Worm (Caenorhabditis elegans): ENCODE measurements around the gene nhr-158.

nhr-158 gene

DNA sequence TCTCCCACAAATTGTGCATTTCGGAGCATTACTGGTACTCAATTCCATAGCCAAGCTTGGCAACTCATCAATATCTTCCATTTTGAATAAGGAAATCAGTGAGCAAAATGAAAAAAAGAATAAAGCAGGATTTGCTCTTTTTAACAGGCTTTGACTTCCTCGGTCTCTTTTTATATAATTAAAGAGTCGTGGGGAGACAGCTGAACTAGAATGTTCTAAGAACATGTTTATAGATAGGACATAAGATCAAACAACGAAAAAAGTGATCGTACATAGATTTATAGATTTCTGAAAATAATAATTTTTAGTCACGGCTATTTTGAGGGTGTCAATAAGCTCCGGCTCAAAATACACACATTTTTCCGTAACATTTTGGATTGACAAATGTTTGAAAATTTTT is 13.8 kb downstream of the nhr-158 start, which contains the start of gene nhr-189:
Gene nhr-189 (minus strand): TSS at position 121 of the 400 bp plus-strand sequence.
- TF ChIP-seq ztf-7 (tag; optimal IDR thresholded peaks at IDR 0.05), result no peak
- TF ChIP-seq lir-3 (tag; optimal IDR thresholded peaks at IDR 0.05), result no peak
- TF ChIP-seq hif-1 (tag; optimal IDR thresholded peaks at IDR 0.05), result no peak
- no peak for TF ChIP-seq daf-19 (GFP tag; conservative IDR thresholded peaks at IDR 0.05)
- no peak for TF ChIP-seq hlh-30 (tag; optimal IDR thresholded peaks at IDR 0.05; ENCODE audit: insufficient read depth)

DNA sequence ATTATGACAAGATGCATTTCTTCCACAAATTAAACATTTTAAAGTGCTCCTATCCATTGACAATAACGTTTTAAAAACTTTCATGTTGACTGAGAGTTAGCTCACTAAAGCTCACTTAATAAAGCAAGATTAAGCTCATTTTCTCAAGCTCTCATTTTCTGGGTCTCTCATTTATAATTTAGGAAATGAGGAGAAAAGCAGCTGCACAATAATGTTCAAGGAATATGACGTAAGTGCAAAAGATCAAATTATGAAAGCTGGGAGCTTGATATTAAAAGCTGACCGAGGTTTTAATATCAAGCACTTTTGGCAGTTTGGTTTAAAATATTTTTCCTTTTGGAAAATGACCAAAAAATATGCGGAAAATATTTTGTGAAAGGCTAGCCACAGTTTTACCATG is 16.2 kb downstream of the nhr-158 start, which contains the start of gene nhr-188:
Gene nhr-188 (minus strand): TSS at position 84 of the 400 bp plus-strand sequence.
- TF ChIP-seq nhr-77 (tag; optimal IDR thresholded peaks at IDR 0.05), result no peak

DNA sequence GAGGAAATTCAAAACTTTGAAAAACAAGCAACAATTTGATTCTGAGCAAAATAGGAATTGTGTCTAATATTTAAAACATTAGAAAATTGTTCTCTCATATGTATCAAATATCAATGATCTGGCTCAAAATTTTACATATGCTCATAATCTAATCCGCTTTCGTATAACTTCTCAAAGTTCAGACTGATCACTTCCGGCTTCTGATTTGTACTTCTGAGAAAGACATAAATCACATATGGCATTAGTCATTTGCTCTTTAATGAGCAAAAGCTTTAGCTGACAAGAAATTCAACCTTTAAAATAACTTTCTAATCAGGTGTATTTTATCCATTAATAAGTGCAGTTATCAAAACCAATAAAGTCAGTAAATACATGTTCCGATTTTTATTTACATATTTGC is 18.0 kb downstream of the nhr-158 start:
- TF ChIP-seq nhr-11 (tag; optimal IDR thresholded peaks at IDR 0.05), result peak; percentile 8
- no peak for TF ChIP-seq madf-9 (GFP tag; conservative IDR thresholded peaks at IDR 0.05)

DNA sequence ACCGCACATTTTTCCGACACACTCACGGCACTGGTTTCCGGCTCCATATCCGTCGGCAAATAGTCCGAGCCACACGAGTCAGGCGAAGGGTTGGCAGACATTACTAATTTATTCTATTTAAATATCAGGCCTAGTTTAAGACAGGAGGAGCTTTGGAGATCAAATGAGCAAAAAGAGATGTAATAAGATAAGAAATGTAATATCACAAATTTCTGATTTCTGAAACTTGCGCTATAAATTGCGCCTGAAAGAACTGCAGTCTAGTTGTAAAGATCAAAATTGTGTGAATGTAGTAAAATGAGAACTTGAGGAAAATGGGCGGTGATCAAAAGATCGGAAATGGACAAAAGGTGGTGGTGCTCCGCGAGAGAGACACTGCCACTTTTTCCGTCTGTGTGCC is 19.1 kb downstream of the nhr-158 start, which contains the start of gene nhr-186:
Gene nhr-186 (minus strand): TSS at position 101 of the 400 bp plus-strand sequence.
- TF ChIP-seq hlh-30 (tag; optimal IDR thresholded peaks at IDR 0.05; ENCODE audit: insufficient read depth) (no peak), arid-1 (GFP tag; conservative IDR thresholded peaks at IDR 0.05) (no peak), mxl-2 (GFP tag; conservative IDR thresholded peaks at IDR 0.05) (no peak), D1046.2 (GFP tag; IDR thresholded peaks at IDR 0.05) (no peak), mdt-29 (GFP tag; IDR thresholded peaks at IDR 0.05) (no peak), fkh-10 (GFP tag; optimal IDR thresholded peaks at IDR 0.05) (no peak), php-3 (GFP tag; IDR thresholded peaks at IDR 0.05) (no peak), mxl-3 (GFP tag; optimal IDR thresholded peaks at IDR 0.05) (no peak), lin-38 (GFP tag; IDR thresholded peaks at IDR 0.05) (no peak), ceh-62 (tag; optimal IDR thresholded peaks at IDR 0.05) (no peak), dpl-1 (GFP tag; optimal IDR thresholded peaks at IDR 0.05) (no peak), ceh-82 (tag; optimal IDR thresholded peaks at IDR 0.05) (no peak), ceh-44 (GFP tag; IDR thresholded peaks at IDR 0.05) (no peak), hmg-1.1 (GFP tag; IDR thresholded peaks at IDR 0.05) (no peak), zip-11 (GFP tag; IDR thresholded peaks at IDR 0.05) (no peak), nhr-28 (tag; optimal IDR thresholded peaks at IDR 0.05) (no peak), madf-9 (GFP tag; conservative IDR thresholded peaks at IDR 0.05) (no peak), dmd-6 (GFP tag; IDR thresholded peaks at IDR 0.05) (no peak), fos-1 (tag; optimal IDR thresholded peaks at IDR 0.05) (no peak), vab-7 (GFP tag; IDR thresholded peaks at IDR 0.05) (no peak)

DNA sequence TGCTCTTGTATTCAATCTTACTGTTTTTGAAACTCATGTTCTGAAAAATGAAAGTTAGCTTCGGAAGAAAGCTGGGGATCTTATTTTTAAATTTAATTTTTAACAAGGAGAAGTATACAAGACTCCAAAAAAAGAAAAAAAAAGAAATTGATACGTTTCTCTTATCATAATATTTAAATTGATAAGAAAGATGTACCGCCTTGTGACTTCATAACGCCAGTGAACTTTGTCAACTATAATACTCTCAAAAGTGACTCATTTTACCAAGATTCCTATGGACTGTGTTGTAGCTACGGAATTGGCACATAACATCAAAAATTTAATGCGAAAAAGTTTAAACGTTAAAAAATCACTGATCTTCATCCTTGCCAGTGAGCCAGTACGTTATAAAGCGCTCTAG is 22.2 kb downstream of the nhr-158 start:
- TF ChIP-seq nhr-102 (tag; optimal IDR thresholded peaks at IDR 0.05) (no peak), ZK337.2 (GFP tag; IDR thresholded peaks at IDR 0.05) (no peak), T20F7.1 (GFP tag; optimal IDR thresholded peaks at IDR 0.05) (peak; percentile 14), hlh-30 (tag; optimal IDR thresholded peaks at IDR 0.05; ENCODE audit: insufficient read depth) (peak; percentile 1), nhr-28 (tag; optimal IDR thresholded peaks at IDR 0.05) (peak; percentile 86), lin-39 (tag; optimal IDR thresholded peaks at IDR 0.05) (no peak), dmd-6 (GFP tag; IDR thresholded peaks at IDR 0.05) (peak; percentile 80), ZK546.5 (tag; optimal IDR thresholded peaks at IDR 0.05) (no peak), pqm-1 (tag; optimal IDR thresholded peaks at IDR 0.05) (peak; percentile 67), Y48G9A.11 (GFP tag; IDR thresholded peaks at IDR 0.05) (no peak), nhr-77 (tag; optimal IDR thresholded peaks at IDR 0.05) (peak; percentile 67), spr-3 (GFP tag; optimal IDR thresholded peaks at IDR 0.05) (no peak)

All from whole organism, L4 larva.